Fruit fly (Drosophila melanogaster) whole organism, embryonic: ENCODE data around the gene Uba2.

Source experiments
- Ada2b ChIP-seq: fragments of 200-800 bp; sonication (Bioruptor generic); IDR thresholded peaks from 2 replicates; pipeline ENCODE4 v1.3.6; 2022; ENCODE audit warnings: missing biosample characterization, missing genetic modification characterization
- Asciz ChIP-seq: fragments of 200-800 bp; sonication (Bioruptor generic); optimal IDR thresholded peaks from 2 replicates; lab custom pipeline; 2017; ENCODE audit warnings: missing biosample characterization, mild to moderate bottlenecking, missing genetic modification characterization, missing genetic modification reagents
- CG12155 ChIP-seq: fragments of 200-800 bp; sonication (Bioruptor generic); optimal IDR thresholded peaks from 3 replicates; lab custom pipeline; 2016; ENCODE audit warnings: missing biosample characterization, missing genetic modification characterization
- CG13894 ChIP-seq: fragments of 200-800 bp; sonication (Bioruptor generic); optimal IDR thresholded peaks from 3 replicates; lab custom pipeline; 2018; ENCODE audit warnings: missing biosample characterization, mild to moderate bottlenecking, missing genetic modification characterization, moderate library complexity
- CG17361 ChIP-seq: fragments of 200-800 bp; sonication (Bioruptor generic); IDR thresholded peaks from 3 replicates; pipeline ENCODE4 v1.3.6; 2022; ENCODE audit warnings: missing biosample characterization, missing genetic modification characterization
- CG17385 ChIP-seq: fragments of 200-800 bp; sonication (Bioruptor generic); optimal IDR thresholded peaks from 3 replicates; lab custom pipeline; 2018; ENCODE audit warnings: missing biosample characterization, mild to moderate bottlenecking, missing genetic modification characterization
- CG17612 ChIP-seq: fragments of 200-800 bp; sonication (Bioruptor generic); IDR thresholded peaks from 2 replicates; pipeline ENCODE4 v1.3.6; 2022; ENCODE audit warnings: missing biosample characterization, missing genetic modification characterization
- CG18764 ChIP-seq: fragments of 200-800 bp; sonication (Bioruptor generic); optimal IDR thresholded peaks from 3 replicates; lab custom pipeline; 2016; ENCODE audit warnings: missing biosample characterization, missing genetic modification characterization
- CG2199 ChIP-seq: fragments of 200-800 bp; sonication (Bioruptor generic); IDR thresholded peaks from 3 replicates; pipeline ENCODE4 v1.3.6; 2022; ENCODE audit warnings: missing biosample characterization, missing genetic modification characterization
- CG2889 ChIP-seq: fragments of 200-800 bp; sonication (Bioruptor generic); IDR thresholded peaks from 3 replicates; pipeline ENCODE4 v1.3.6; 2022; ENCODE audit warnings: missing biosample characterization, missing genetic modification characterization
- CG3065 ChIP-seq: fragments of 200-800 bp; sonication (Bioruptor generic); optimal IDR thresholded peaks from 2 replicates; lab custom pipeline; 2016; ENCODE audit warnings: missing biosample characterization, missing genetic modification characterization
- CG4617 ChIP-seq: fragments of 200-800 bp; sonication (Bioruptor generic); optimal IDR thresholded peaks from 3 replicates; lab custom pipeline; 2016; ENCODE audit warnings: missing biosample characterization, missing genetic modification characterization, borderline replicate concordance
- CG6689 ChIP-seq: fragments of 200-800 bp; sonication (Bioruptor generic); IDR thresholded peaks from 2 replicates; pipeline ENCODE4 v1.3.6; 2022; ENCODE audit warnings: missing biosample characterization, missing genetic modification characterization
- CG7357 ChIP-seq: fragments of 200-800 bp; sonication (Bioruptor generic); IDR thresholded peaks from 3 replicates; pipeline ENCODE4 v1.3.6; 2022; ENCODE audit warnings: missing biosample characterization, missing genetic modification characterization
- CG7963 ChIP-seq: fragments of 200-800 bp; sonication (Bioruptor generic); IDR thresholded peaks from 3 replicates; pipeline ENCODE4 v1.3.6; 2022; ENCODE audit warnings: missing biosample characterization, missing genetic modification characterization; ENCODE audit not compliant: partially characterized antibody
- CG7987 ChIP-seq: fragments of 200-800 bp; sonication (Bioruptor generic); optimal IDR thresholded peaks from 2 replicates; lab custom pipeline; 2018; ENCODE audit warnings: missing biosample characterization, mild to moderate bottlenecking, missing genetic modification characterization, moderate library complexity
- CG8359 ChIP-seq: fragments of 200-800 bp; sonication (Bioruptor generic); optimal IDR thresholded peaks from 2 replicates; lab custom pipeline; 2017; ENCODE audit warnings: missing biosample characterization, mild to moderate bottlenecking, missing genetic modification characterization, borderline replicate concordance
- Camta ChIP-seq: fragments of 200-800 bp; sonication (Bioruptor generic); optimal IDR thresholded peaks from 2 replicates; lab custom pipeline; 2016; ENCODE audit warnings: missing biosample characterization, missing genetic modification characterization
- D19A ChIP-seq: fragments of 200-800 bp; optimal IDR thresholded peaks from 3 replicates; lab custom pipeline; 2019; ENCODE audit warnings: missing biosample characterization, mild to moderate bottlenecking, missing genetic modification characterization, moderate library complexity
- Dbx ChIP-seq: fragments of 200-800 bp; sonication (Bioruptor generic); IDR thresholded peaks from 3 replicates; pipeline ENCODE4 v1.3.6; 2022; ENCODE audit warnings: missing biosample characterization, missing genetic modification characterization
- Dip3 ChIP-seq: fragments of 200-800 bp; sonication (Bioruptor generic); optimal IDR thresholded peaks from 3 replicates; lab custom pipeline; 2016; ENCODE audit warnings: missing biosample characterization, missing genetic modification characterization
- Drgx ChIP-seq: fragments of 200-800 bp; sonication (Bioruptor generic); IDR thresholded peaks from 2 replicates; pipeline ENCODE4 v1.3.6; 2022; ENCODE audit warnings: missing biosample characterization, missing genetic modification characterization
- Ets65A ChIP-seq: fragments of 200-800 bp; sonication (Bioruptor generic); peaks from one replicate; lab custom pipeline; 2016; ENCODE audit warnings: missing biosample characterization, missing genetic modification characterization
- Hmr ChIP-seq: fragments of 200-800 bp; sonication (Bioruptor generic); optimal IDR thresholded peaks from 3 replicates; lab custom pipeline; 2017; ENCODE audit warnings: mild to moderate bottlenecking, missing biosample characterization, missing genetic modification reagents, missing genetic modification characterization
- Jarid2 ChIP-seq: fragments of 200-800 bp; sonication (Bioruptor generic); optimal IDR thresholded peaks from 3 replicates; lab custom pipeline; 2017; ENCODE audit warnings: mild to moderate bottlenecking, missing biosample characterization, missing genetic modification reagents, missing genetic modification characterization
- MESR4 ChIP-seq: fragments of 200-800 bp; sonication (Bioruptor generic); optimal IDR thresholded peaks from 2 replicates; lab custom pipeline; 2018; ENCODE audit warnings: missing biosample characterization, mild to moderate bottlenecking, missing genetic modification characterization, moderate library complexity
- Ravus ChIP-seq: fragments of 200-800 bp; sonication (Bioruptor generic); IDR thresholded peaks from 2 replicates; pipeline ENCODE4 v1.3.6; 2022; ENCODE audit warnings: missing biosample characterization, missing genetic modification characterization
- Rfx ChIP-seq: fragments of 200-800 bp; sonication (Bioruptor generic); IDR thresholded peaks from 2 replicates; pipeline ENCODE4 v1.3.6; 2022; ENCODE audit warnings: missing biosample characterization, missing genetic modification characterization
- aop ChIP-seq: fragments of 200-800 bp; sonication (Bioruptor generic); IDR thresholded peaks from 2 replicates; pipeline ENCODE4 v1.3.6; 2022; ENCODE audit warnings: missing biosample characterization, missing genetic modification characterization
- bab2 ChIP-seq: fragments of 200-800 bp; sonication (Bioruptor generic); optimal IDR thresholded peaks from 2 replicates; lab custom pipeline; 2016; ENCODE audit warnings: missing biosample characterization, missing genetic modification characterization
- bowl ChIP-seq: fragments of 200-800 bp; sonication (Bioruptor generic); IDR thresholded peaks from 2 replicates; pipeline ENCODE4 v1.3.6; 2022; ENCODE audit warnings: missing biosample characterization, missing genetic modification characterization
- btn ChIP-seq: fragments of 200-800 bp; sonication (Bioruptor generic); optimal IDR thresholded peaks from 2 replicates; lab custom pipeline; 2016; ENCODE audit warnings: missing biosample characterization, missing genetic modification characterization
- cas ChIP-seq: fragments of 200-800 bp; sonication (Bioruptor generic); IDR thresholded peaks from 2 replicates; pipeline ENCODE4 v1.3.6; 2022; ENCODE audit warnings: missing biosample characterization, missing genetic modification characterization
- chinmo ChIP-seq: fragments of 200-800 bp; sonication (Bioruptor generic); IDR thresholded peaks from 4 replicates; pipeline ENCODE4 v1.3.6; 2022; ENCODE audit warnings: missing biosample characterization, missing genetic modification characterization; ENCODE audit not compliant: partially characterized antibody
- her ChIP-seq: fragments of 200-800 bp; sonication (Bioruptor generic); optimal IDR thresholded peaks from 2 replicates; lab custom pipeline; 2016; ENCODE audit warnings: missing biosample characterization, missing genetic modification characterization
- jing ChIP-seq: fragments of 200-800 bp; sonication (Bioruptor generic); optimal IDR thresholded peaks from 2 replicates; lab custom pipeline; 2018; ENCODE audit warnings: missing biosample characterization, mild to moderate bottlenecking, missing genetic modification characterization
- nau ChIP-seq: fragments of 200-800 bp; sonication (Bioruptor generic); optimal IDR thresholded peaks from 3 replicates; lab custom pipeline; 2017; ENCODE audit warnings: missing biosample characterization, mild to moderate bottlenecking, missing genetic modification characterization, missing genetic modification reagents
- nom ChIP-seq: fragments of 200-800 bp; sonication (Bioruptor generic); optimal IDR thresholded peaks from 2 replicates; lab custom pipeline; 2017; ENCODE audit warnings: missing biosample characterization, missing genetic modification characterization, mild to moderate bottlenecking, moderate library complexity, missing genetic modification reagents
- org-1 ChIP-seq: fragments of 200-800 bp; sonication (Bioruptor generic); optimal IDR thresholded peaks from 2 replicates; lab custom pipeline; 2017; ENCODE audit warnings: missing biosample characterization, missing genetic modification characterization
- peb ChIP-seq: fragments of 200-800 bp; sonication (Bioruptor generic); IDR thresholded peaks from 2 replicates; pipeline ENCODE4 v1.3.6; 2022; ENCODE audit warnings: missing biosample characterization, missing genetic modification characterization
- ro ChIP-seq: fragments of 200-800 bp; sonication (Bioruptor generic); IDR thresholded peaks from 2 replicates; pipeline ENCODE4 v1.3.6; 2022; ENCODE audit warnings: missing biosample characterization, missing genetic modification characterization
- sc ChIP-seq, 3 experiments: fragments of >200 bp in 2 of 3; fragments of 200-800 bp in 1 of 3; sonication (Bioruptor generic) in 1 of 3; optimal IDR thresholded peaks; 2 replicates in 2 of 3; 3 replicates in 1 of 3; lab custom pipeline; 2017; ENCODE audit warnings: mild to moderate bottlenecking in 1 of 3, missing biosample characterization in 1 of 3, missing genetic modification characterization in 1 of 3, missing genetic modification reagents in 1 of 3
- sima ChIP-seq: fragments of 200-800 bp; sonication (Bioruptor generic); optimal IDR thresholded peaks from 2 replicates; lab custom pipeline; 2016; ENCODE audit warnings: missing biosample characterization, missing genetic modification characterization
- sr ChIP-seq: fragments of 200-800 bp; sonication (Bioruptor generic); IDR thresholded peaks from 3 replicates; pipeline ENCODE4 v1.3.6; 2022; ENCODE audit warnings: missing biosample characterization, missing genetic modification characterization
- tin ChIP-seq: fragments of 200-800 bp; sonication (Bioruptor generic); optimal IDR thresholded peaks from 3 replicates; lab custom pipeline; 2016; ENCODE audit warnings: missing biosample characterization, missing genetic modification characterization
- tll ChIP-seq, 2 experiments: fragments of 200-800 bp in 1 of 2; fragments of >200 bp in 1 of 2; sonication (Bioruptor generic) in 1 of 2; optimal IDR thresholded peaks; 2 replicates each; lab custom pipeline; 2017 to 2019; ENCODE audit warnings: missing biosample characterization in 2 of 2, missing genetic modification characterization in 2 of 2, mild to moderate bottlenecking in 1 of 2, moderate library complexity in 1 of 2
- tna ChIP-seq: fragments of 200-800 bp; sonication (Bioruptor generic); IDR thresholded peaks from 2 replicates; pipeline ENCODE4 v1.3.6; 2022; ENCODE audit warnings: missing biosample characterization, missing genetic modification characterization; ENCODE audit not compliant: partially characterized antibody
- trh ChIP-seq: fragments of 200-800 bp; sonication (Bioruptor generic); optimal IDR thresholded peaks from 2 replicates; lab custom pipeline; 2016; ENCODE audit warnings: missing biosample characterization, missing genetic modification characterization
- tx ChIP-seq: fragments of 200-800 bp; sonication (Bioruptor generic); optimal IDR thresholded peaks from 2 replicates; lab custom pipeline; 2016; ENCODE audit warnings: missing biosample characterization, missing genetic modification characterization
- zen2 ChIP-seq: fragments of 200-800 bp; sonication (Bioruptor generic); IDR thresholded peaks from 3 replicates; pipeline ENCODE4 v1.3.6; 2022; ENCODE audit warnings: missing biosample characterization, missing genetic modification characterization; ENCODE audit not compliant: partially characterized antibody

Uba2 gene

DNA sequence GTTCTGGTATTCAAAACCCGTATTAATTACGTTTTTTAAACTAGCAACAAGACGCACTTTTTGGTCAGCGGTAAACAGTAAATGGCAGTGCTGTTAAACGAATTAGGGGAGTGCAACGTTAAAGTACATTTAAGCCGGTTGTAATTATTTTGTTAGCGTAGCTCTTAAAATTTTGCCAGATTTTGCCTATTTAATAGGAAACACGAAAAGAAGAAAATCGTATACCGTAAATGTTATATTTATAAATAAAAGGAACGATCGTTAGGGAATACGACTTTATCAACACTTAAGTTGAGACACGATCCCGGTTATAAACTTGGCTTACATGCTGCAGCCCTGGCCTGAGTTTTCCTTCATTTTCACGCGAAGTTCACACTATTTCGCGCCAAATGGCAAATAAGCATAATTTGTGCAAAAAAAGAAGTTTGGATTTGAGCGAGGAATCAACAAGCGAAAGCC, 9.9 kb upstream of the Uba2 start, which contains the start of the genes Setx and mus301 (continued):
- TF ChIP-seq ro (0 out of 2 replicates have a peak, but pooled peaks have one; percentile 40), peb (no peak; the same call in 1 of the 2 replicates), CG17612 (GFP tag; lab: Robert Waterston, UW) (no peak), CG8359 (GFP tag; lab: Kevin White, UChicago) (no peak), bowl (GFP tag; lab: Robert Waterston, UW) (no peak), tin (peak; percentile 85), CG2199 (GFP tag; lab: Robert Waterston, UW) (0 out of 3 replicates have a peak, but pooled peaks have one; percentile 20), org-1 (GFP tag; lab: Kevin White, UChicago) (peak; percentile 5), aop (GFP tag; lab: Robert Waterston, UW) (no peak), tna (GFP tag; lab: Robert Waterston, UW) (no peak), her (GFP tag; lab: Kevin White, UChicago) (peak; percentile 36), CG17385 (GFP tag; lab: Kevin White, UChicago) (peak; percentile 66), Camta (GFP tag; lab: Kevin White, UChicago) (peak; percentile 84), sc (optimal IDR thresholded peaks at IDR 0.05; lab: Kevin White, UChicago) (no peak), sc (GFP tag; optimal IDR thresholded peaks at IDR 0.05; lab: Kevin White, UChicago) (peak; percentile 34), Drgx (no peak), MESR4 (GFP tag; lab: Kevin White, UChicago) (no peak), Ada2b (GFP tag; lab: Robert Waterston, UW) (peak; percentile 58), CG18764 (GFP tag; lab: Kevin White, UChicago) (peak; percentile 79), nom (GFP tag; lab: Kevin White, UChicago) (no peak), nau (GFP tag; lab: Kevin White, UChicago) (no peak), CG4617 (peak; percentile 95), jing (peak; percentile 25), tll (GFP tag; optimal IDR thresholded peaks at IDR 0.05; lab: Kevin White, UChicago) (peak in 1 of 2 experiments; percentile 6), chinmo (no peak), Jarid2 (no peak), CG13894 (tag; lab: Kevin White, UChicago) (no peak), CG7987 (GFP tag; lab: Kevin White, UChicago) (peak; percentile 61), CG7357 (GFP tag; lab: Robert Waterston, UW) (peak; percentile 64; the same call in 1 of the 3 replicates), CG2889 (GFP tag; lab: Robert Waterston, UW) (peak; percentile 44; the same call in 1 of the 3 replicates), CG6689 (peak; percentile 58; the same call in 1 of the 2 replicates), bab2 (peak; percentile 84), cas (GFP tag; lab: Robert Waterston, UW) (peak; percentile 51; the same call in 1 of the 2 replicates), Asciz (GFP tag; lab: Kevin White, UChicago) (peak; percentile 40), sima (peak; percentile 52), Ravus (GFP tag; lab: Robert Waterston, UW) (no peak), trh (peak; percentile 69), zen2 (no peak), D19A (tag; lab: Kevin White, UChicago) (no peak), Hmr (GFP tag; lab: Kevin White, UChicago) (peak; percentile 92), CG3065 (GFP tag; lab: Kevin White, UChicago) (peak; percentile 39), Dbx (GFP tag; lab: Robert Waterston, UW) (peak; percentile 88), Dip3 (GFP tag; lab: Kevin White, UChicago) (peak; percentile 91), btn (peak; percentile 58), sr (GFP tag; lab: Robert Waterston, UW) (no peak), CG12155 (GFP tag; lab: Kevin White, UChicago) (peak; percentile 86), CG17361 (GFP tag; lab: Robert Waterston, UW) (no peak; the same call in 2 of the 3 replicates), Ets65A (GFP tag; lab: Kevin White, UChicago) (peak; percentile 99), tx (GFP tag; lab: Kevin White, UChicago) (peak; percentile 76), CG7963 (GFP tag; lab: Robert Waterston, UW) (no peak), Rfx (GFP tag; lab: Robert Waterston, UW) (peak; percentile 89)
